Fruit fly (Drosophila melanogaster) whole organism, wandering third instar larva: ENCODE data around the gene CycE.
"Not testable (repeated sequence)": the region's sequence is repeated elsewhere in the genome, so short reads cannot be mapped to it uniquely, and the experiment has no call there.

Experiments used
- CG9705 ChIP-seq: fragments of 200-800 bp; sonication (Bioruptor generic); optimal IDR thresholded peaks from 2 replicates; lab custom pipeline; 2018; ENCODE audit warnings: missing biosample characterization, mild to moderate bottlenecking, missing genetic modification characterization
- Hnf4 ChIP-seq: fragments of 200-800 bp; sonication (Bioruptor generic); optimal IDR thresholded peaks from 2 replicates; lab custom pipeline; 2016; ENCODE audit warnings: missing biosample characterization, mild to moderate bottlenecking, missing genetic modification characterization
- N ChIP-seq: fragments of >200 bp; optimal IDR thresholded peaks from 2 replicates; lab custom pipeline; 2018; ENCODE audit warnings: missing biosample characterization, missing external identifiers, missing genetic modification characterization
- Sp1 ChIP-seq: fragments of 200-800 bp; sonication (Bioruptor generic); optimal IDR thresholded peaks from 3 replicates; lab custom pipeline; 2019; ENCODE audit warnings: missing biosample characterization, mild to moderate bottlenecking, missing genetic modification characterization, moderate library complexity
- dsf ChIP-seq: sonication (Bioruptor generic); optimal IDR thresholded peaks from 2 replicates; lab custom pipeline; 2016; ENCODE audit warnings: missing biosample characterization, missing genetic modification characterization, borderline replicate concordance
- foxo ChIP-seq, 2 experiments: fragments of 200-800 bp; sonication (Bioruptor generic); optimal IDR thresholded peaks; 2 replicates in 1 of 2; 3 replicates in 1 of 2; lab custom pipeline; 2016 to 2017; ENCODE audit warnings: missing biosample characterization in 2 of 2, missing genetic modification characterization in 2 of 2

The CycE gene

dm6 chr2L:15695738-15696137 lies 52.2 kb downstream of the CycE start, which contains the start of gene CG31780:
Gene CG31780, plus strand, starts transcription at chr2L:15696038.
- not testable (repeated sequence) for TF ChIP-seq dsf (GFP tag; lab: Kevin White, UChicago); Hnf4 (GFP tag; lab: Kevin White, UChicago); foxo (GFP tag; optimal IDR thresholded peaks at IDR 0.05; lab: Kevin White, UChicago)

DNA sequence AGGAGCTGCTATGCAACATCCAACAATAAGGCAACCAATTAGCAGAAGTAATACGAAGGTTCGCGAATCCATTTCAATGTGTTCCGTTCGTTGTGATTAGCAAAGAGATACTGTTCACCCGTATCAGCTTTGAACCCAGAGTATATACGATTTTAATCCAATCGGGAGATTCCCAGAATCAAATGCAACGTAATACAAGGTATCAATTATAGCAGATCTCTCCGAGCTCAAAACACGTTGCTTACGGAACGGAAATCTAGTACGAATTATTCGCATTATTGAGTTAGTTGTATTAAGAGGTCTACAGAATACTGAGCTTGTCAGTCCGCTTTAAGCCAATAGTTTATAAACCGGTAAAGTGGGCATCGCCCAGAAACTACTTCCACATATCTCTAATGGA lies 53.6 kb downstream of the CycE start, which contains the start of gene CG44140:
CG44140 (minus strand) TSS at position 101 of the 400 bp plus-strand sequence.
- TF ChIP-seq N, CG9705, Sp1 (GFP tag; lab: Kevin White, UChicago): not testable (repeated sequence)
